Worm (Caenorhabditis elegans) whole organism, L4 larva: ENCODE measurements around the gene K11H3.8.

Experiments used
- D1046.2 ChIP-seq: fragments of 200-800 bp; sonication (Bioruptor generic); IDR thresholded peaks from 2 replicates; pipeline ENCODE4 v1.3.6; 2022; ENCODE audit warnings: missing genetic modification characterization, missing compliant biosample characterization
- F44E2.7 ChIP-seq: fragments of 200-800 bp; sonication (Bioruptor generic); IDR thresholded peaks from 2 replicates; pipeline ENCODE4 v2.1.2; 2022; ENCODE audit warnings: missing genetic modification characterization, missing compliant biosample characterization
- F49E8.2 ChIP-seq: sonication (generic microtip); optimal IDR thresholded peaks from 2 replicates; lab custom pipeline; 2016; ENCODE audit warnings: missing compliant biosample characterization, mild to moderate bottlenecking, missing genetic modification characterization, borderline replicate concordance
- R02D3.7 ChIP-seq: fragments of 150-350 bp; sonication (generic microtip); optimal IDR thresholded peaks from 3 replicates; lab custom pipeline; 2014; ENCODE audit warnings: missing biosample characterization, missing genetic modification characterization
- T20F7.1 ChIP-seq: fragments of 200-800 bp; sonication (Bioruptor generic); optimal IDR thresholded peaks from 2 replicates; lab custom pipeline; 2018; ENCODE audit warnings: mild to moderate bottlenecking, missing genetic modification characterization, missing compliant biosample characterization
- Y75B8A.6 ChIP-seq: fragments of 200-800 bp; sonication (Bioruptor generic); IDR thresholded peaks from 2 replicates; pipeline ENCODE4 v1.3.6; 2022; ENCODE audit warnings: missing genetic modification reagents, missing genetic modification characterization, missing compliant biosample characterization
- aha-1 ChIP-seq: fragments of 150-350 bp; peaks from one replicate; lab custom pipeline; 2014; ENCODE audit warnings: missing biosample characterization, missing genetic modification characterization
- ama-1 ChIP-seq: fragments of 150-350 bp; optimal IDR thresholded peaks from 2 replicates; lab custom pipeline; 2014; ENCODE audit warnings: inconsistent platforms, mixed read lengths
- ceh-20 ChIP-seq: fragments of 200-800 bp; sonication (Bioruptor generic); IDR thresholded peaks from 2 replicates; pipeline ENCODE4 v1.3.6; 2022; ENCODE audit warnings: missing genetic modification reagents, missing genetic modification characterization, missing compliant biosample characterization
- ceh-32 ChIP-seq: sonication (generic microtip); optimal IDR thresholded peaks from 2 replicates; lab custom pipeline; 2016; ENCODE audit warnings: mild to moderate bottlenecking, missing genetic modification characterization, missing compliant biosample characterization; ENCODE audit not compliant: poor library complexity
- ceh-62 ChIP-seq: sonication (generic microtip); optimal IDR thresholded peaks from 2 replicates; lab custom pipeline; 2017; ENCODE audit warnings: missing biosample characterization, missing genetic modification characterization
- ceh-82 ChIP-seq: sonication (generic microtip); optimal IDR thresholded peaks from 2 replicates; lab custom pipeline; 2017; ENCODE audit warnings: missing biosample characterization, missing genetic modification characterization
- ces-1 ChIP-seq: fragments of 150-350 bp; sonication (generic microtip); optimal IDR thresholded peaks from 4 replicates; lab custom pipeline; 2014; ENCODE audit warnings: missing biosample characterization, missing genetic modification reagents, missing genetic modification characterization
- ctbp-1 ChIP-seq: fragments of 200-800 bp; sonication (Bioruptor generic); IDR thresholded peaks from 2 replicates; pipeline ENCODE4 v1.3.6; 2022; ENCODE audit warnings: missing genetic modification reagents, missing genetic modification characterization, missing compliant biosample characterization
- daf-12 ChIP-seq: fragments of 150-350 bp; optimal IDR thresholded peaks from 2 replicates; lab custom pipeline; 2014; ENCODE audit warnings: missing biosample characterization, missing genetic modification reagents, missing genetic modification characterization
- daf-16 ChIP-seq, 3 experiments: sonication (generic microtip); optimal IDR thresholded peaks; 2 replicates each; lab custom pipeline; 2016 to 2017; ENCODE audit warnings: missing genetic modification characterization in 3 of 3, missing genetic modification reagents in 3 of 3, mild to moderate bottlenecking in 2 of 3, missing compliant biosample characterization in 2 of 3, missing biosample characterization in 1 of 3, moderate library complexity in 1 of 3
- daf-19 ChIP-seq: fragments of 200-800 bp; sonication (Bioruptor generic); conservative IDR thresholded peaks from 2 replicates; pipeline ENCODE4 v1.3.6; 2022; ENCODE audit warnings: missing genetic modification characterization, missing compliant biosample characterization
- dmd-6 ChIP-seq: fragments of 200-800 bp; sonication (Bioruptor generic); IDR thresholded peaks from 2 replicates; pipeline ENCODE4 v1.3.6; 2022; ENCODE audit warnings: missing genetic modification reagents, missing genetic modification characterization, missing compliant biosample characterization
- dpl-1 ChIP-seq: fragments of 150-350 bp; optimal IDR thresholded peaks from 2 replicates; lab custom pipeline; 2014; ENCODE audit warnings: missing biosample characterization, missing genetic modification reagents, missing genetic modification characterization
- dve-1 ChIP-seq: sonication (generic microtip); optimal IDR thresholded peaks from 2 replicates; lab custom pipeline; 2017; ENCODE audit warnings: antibody characterized with exemption, mild to moderate bottlenecking, missing genetic modification characterization, missing compliant biosample characterization; ENCODE audit not compliant: insufficient read depth
- fos-1 ChIP-seq: fragments of 150-350 bp; optimal IDR thresholded peaks from 2 replicates; lab custom pipeline; 2014; ENCODE audit warnings: missing biosample characterization, missing genetic modification characterization
- hlh-30 ChIP-seq: sonication (generic microtip); optimal IDR thresholded peaks from 2 replicates; lab custom pipeline; 2017; ENCODE audit warnings: antibody characterized with exemption, mild to moderate bottlenecking, missing genetic modification characterization, missing compliant biosample characterization; ENCODE audit not compliant: insufficient read depth
- hmg-1.1 ChIP-seq: fragments of 200-800 bp; sonication (Bioruptor generic); IDR thresholded peaks from 2 replicates; pipeline ENCODE4 v1.3.6; 2022; ENCODE audit warnings: missing genetic modification reagents, missing genetic modification characterization, missing compliant biosample characterization
- jun-1 ChIP-seq: fragments of 150-350 bp; optimal IDR thresholded peaks from 2 replicates; lab custom pipeline; 2014; ENCODE audit warnings: missing biosample characterization, missing genetic modification reagents, missing genetic modification characterization
- lim-7 ChIP-seq: fragments of 200-800 bp; sonication (Bioruptor generic); IDR thresholded peaks from 2 replicates; pipeline ENCODE4 v1.3.6; 2022; ENCODE audit warnings: missing genetic modification characterization, missing compliant biosample characterization
- lin-1 ChIP-seq: fragments of 200-800 bp; sonication (Bioruptor generic); IDR thresholded peaks from 2 replicates; pipeline ENCODE4 v1.3.6; 2022; ENCODE audit warnings: missing genetic modification reagents, missing genetic modification characterization, missing compliant biosample characterization
- lin-15B ChIP-seq: fragments of 150-350 bp; sonication (generic microtip); optimal IDR thresholded peaks from 3 replicates; lab custom pipeline; 2014; ENCODE audit warnings: missing biosample characterization, missing genetic modification characterization
- lin-29 ChIP-seq: fragments of 200-800 bp; sonication (Bioruptor generic); IDR thresholded peaks from 2 replicates; pipeline ENCODE4 v1.3.6; 2022; ENCODE audit warnings: missing genetic modification reagents, missing genetic modification characterization, missing compliant biosample characterization
- lin-38 ChIP-seq: fragments of 200-800 bp; sonication (Bioruptor generic); IDR thresholded peaks from 2 replicates; pipeline ENCODE4 v1.3.6; 2022; ENCODE audit warnings: missing genetic modification reagents, missing genetic modification characterization, missing compliant biosample characterization
- lir-3 ChIP-seq: sonication (generic microtip); optimal IDR thresholded peaks from 2 replicates; lab custom pipeline; 2016; ENCODE audit warnings: mild to moderate bottlenecking, missing genetic modification characterization, missing compliant biosample characterization
- mdl-1 ChIP-seq, 2 experiments: fragments of 150-350 bp in 1 of 2; sonication (generic microtip) in 1 of 2; optimal IDR thresholded peaks; 2 replicates each; lab custom pipeline; 2014 to 2017; ENCODE audit warnings: missing biosample characterization in 2 of 2, missing genetic modification characterization in 2 of 2
- mep-1 ChIP-seq: fragments of 150-350 bp; sonication (generic microtip); optimal IDR thresholded peaks from 3 replicates; lab custom pipeline; 2014; ENCODE audit warnings: missing biosample characterization, missing genetic modification characterization
- mes-2 ChIP-seq: sonication (generic microtip); optimal IDR thresholded peaks from 2 replicates; lab custom pipeline; 2016; ENCODE audit warnings: missing genotype, mild to moderate bottlenecking, missing genetic modification characterization, missing compliant biosample characterization; ENCODE audit not compliant: poor library complexity, severe bottlenecking
- nhr-11 ChIP-seq: fragments of 150-350 bp; optimal IDR thresholded peaks from 2 replicates; lab custom pipeline; 2014; ENCODE audit warnings: missing biosample characterization, missing genetic modification characterization
- nhr-237 ChIP-seq: sonication (generic microtip); optimal IDR thresholded peaks from 2 replicates; lab custom pipeline; 2017; ENCODE audit warnings: missing biosample characterization, missing genetic modification characterization
- nhr-25 ChIP-seq: sonication (generic microtip); optimal IDR thresholded peaks from 2 replicates; lab custom pipeline; 2017; ENCODE audit warnings: missing genetic modification characterization, mild to moderate bottlenecking, missing compliant biosample characterization, antibody characterized with exemption, moderate library complexity, borderline replicate concordance; ENCODE audit not compliant: insufficient read depth
- nhr-41 ChIP-seq: fragments of 200-800 bp; sonication (Bioruptor generic); IDR thresholded peaks from 2 replicates; pipeline ENCODE4 v1.3.6; 2022; ENCODE audit warnings: missing genetic modification reagents, missing genetic modification characterization, missing compliant biosample characterization
- pha-4 ChIP-seq, 2 experiments: fragments of 150-350 bp in 1 of 2; fragments of 200-800 bp in 1 of 2; sonication (Bioruptor generic) in 1 of 2; IDR thresholded peaks in 1 of 2; optimal IDR thresholded peaks in 1 of 2; 2 replicates each; pipeline versions ENCODE4 v1.3.6 to Lab custom; 2014 to 2022; ENCODE audit warnings: missing genetic modification characterization in 2 of 2, missing genetic modification reagents in 2 of 2, missing biosample characterization in 1 of 2, missing compliant biosample characterization in 1 of 2
- pqm-1 ChIP-seq: sonication (generic microtip); optimal IDR thresholded peaks from 2 replicates; lab custom pipeline; 2017; ENCODE audit warnings: missing biosample characterization, missing genetic modification characterization
- rbr-2 ChIP-seq: sonication (generic microtip); optimal IDR thresholded peaks from 2 replicates; lab custom pipeline; 2016; ENCODE audit warnings: missing genotype, missing genetic modification characterization, missing compliant biosample characterization
- snpc-1.2 ChIP-seq: fragments of 200-800 bp; sonication (Bioruptor generic); IDR thresholded peaks from 2 replicates; pipeline ENCODE4 v1.3.6; 2022; ENCODE audit warnings: missing genetic modification reagents, missing genetic modification characterization, missing compliant biosample characterization
- spr-1 ChIP-seq: sonication (generic microtip); optimal IDR thresholded peaks from 2 replicates; lab custom pipeline; 2016; ENCODE audit warnings: mild to moderate bottlenecking, missing genetic modification characterization, missing compliant biosample characterization
- unc-130 ChIP-seq: sonication (generic microtip); optimal IDR thresholded peaks from 2 replicates; lab custom pipeline; 2016; ENCODE audit warnings: missing genetic modification reagents, missing genetic modification characterization, missing compliant biosample characterization
- unc-62 ChIP-seq, 3 experiments: fragments of 150-350 bp in 1 of 3; sonication (generic microtip); optimal IDR thresholded peaks in 2 of 3; peaks in 1 of 3; 1 replicate in 1 of 3; 2 replicates in 2 of 3; lab custom pipeline; 2014 to 2017; ENCODE audit warnings: missing biosample characterization in 3 of 3, missing genetic modification characterization in 3 of 3, missing genetic modification reagents in 3 of 3, missing genotype in 1 of 3
- zfp-2 ChIP-seq: sonication (generic microtip); optimal IDR thresholded peaks from 2 replicates; lab custom pipeline; 2016; ENCODE audit warnings: mild to moderate bottlenecking, missing genetic modification characterization, missing compliant biosample characterization
- zip-11 ChIP-seq: fragments of 200-800 bp; sonication (Bioruptor generic); IDR thresholded peaks from 2 replicates; pipeline ENCODE4 v1.3.6; 2022; ENCODE audit warnings: missing genetic modification characterization, missing compliant biosample characterization
- ztf-7 ChIP-seq: fragments of 150-350 bp; optimal IDR thresholded peaks from 2 replicates; lab custom pipeline; 2014; ENCODE audit warnings: missing biosample characterization, missing genetic modification characterization

K11H3.8 gene

DNA sequence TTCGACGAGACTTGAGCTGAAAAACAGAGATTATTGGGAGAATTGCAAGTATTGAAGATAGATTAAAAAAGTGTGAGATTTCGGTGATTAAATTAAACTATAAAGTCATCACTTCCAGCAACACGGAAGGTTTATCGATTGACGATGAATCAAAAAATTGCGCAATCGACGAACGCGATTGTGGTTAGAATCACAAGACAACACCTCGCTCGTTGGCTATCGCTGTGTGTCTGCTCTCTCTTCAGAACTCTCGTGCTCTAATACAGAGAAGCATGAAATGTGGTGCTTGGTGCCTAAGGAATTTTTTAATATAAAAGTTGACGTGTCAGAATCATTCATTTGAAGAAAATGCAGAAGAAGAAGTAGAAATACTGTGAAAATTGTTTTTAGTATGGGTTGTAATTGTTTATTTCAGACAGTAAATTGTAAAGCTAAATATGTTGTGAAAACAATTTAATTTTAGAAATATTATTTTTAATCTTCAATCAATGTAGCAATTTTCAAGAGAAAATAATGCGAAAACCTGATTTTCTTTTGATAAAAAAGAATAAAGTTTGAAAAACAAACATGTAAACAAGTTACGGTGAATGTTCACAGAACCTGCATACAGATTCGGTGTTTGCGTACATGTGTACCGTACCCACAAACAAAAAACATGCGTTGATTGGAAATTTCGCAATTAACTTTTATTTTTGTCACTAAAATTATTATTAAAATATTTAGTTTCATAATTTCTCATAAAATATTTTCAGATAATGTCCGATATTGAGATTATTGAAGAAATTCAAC, 7.6 kb upstream of the K11H3.8 start, which contains the start of the genes ZK632.10 and ZK632.11:
Gene ZK632.10, minus strand, starts transcription at position 560 of the 789 bp plus-strand sequence.
Gene ZK632.11, plus strand, starts transcription at position 753 of the 789 bp plus-strand sequence.
- TF ChIP-seq mep-1 = peak; percentile 53
- no peak for TF ChIP-seq pqm-1
- 0 out of 2 replicates have a peak, but pooled peaks have one; percentile 28 for TF ChIP-seq ctbp-1 (GFP tag; lab: Robert Waterston, UW)
- no peak for TF ChIP-seq daf-12 (tag; lab: Kevin White, UChicago)
- no peak for TF ChIP-seq ces-1
- peak; percentile 6 for TF ChIP-seq rbr-2 (tag; lab: Kevin White, UChicago)
- TF ChIP-seq F44E2.7 (GFP tag; lab: Robert Waterston, UW) = no peak
- no peak for TF ChIP-seq aha-1 (tag; lab: Kevin White, UChicago)
- 0 out of 2 replicates have a peak, but pooled peaks have one; percentile 7 for TF ChIP-seq lin-1
- peak in 1 of 2 experiments; percentile 27 for TF ChIP-seq daf-16 (GFP tag; optimal IDR thresholded peaks at IDR 0.05; lab: Kevin White, UChicago)
- TF ChIP-seq daf-16 (tag; optimal IDR thresholded peaks at IDR 0.05; lab: Kevin White, UChicago) = peak; percentile 93
- peak; percentile 32 for TF ChIP-seq T20F7.1 (GFP tag; lab: Kevin White, UChicago)
- no peak for TF ChIP-seq nhr-11
- TF ChIP-seq Y75B8A.6 (GFP tag; lab: Robert Waterston, UW) = no peak
- TF ChIP-seq hmg-1.1 (GFP tag; lab: Robert Waterston, UW) = no peak
- peak; percentile 52 for TF ChIP-seq dmd-6 (GFP tag; lab: Robert Waterston, UW)
- TF ChIP-seq ceh-32 (tag; lab: Kevin White, UChicago) = no peak
- no peak for TF ChIP-seq zip-11 (GFP tag; lab: Robert Waterston, UW)
- TF ChIP-seq ceh-62 (tag; lab: Kevin White, UChicago) = no peak
- TF ChIP-seq mdl-1 (tag; optimal IDR thresholded peaks at IDR 0.05; lab: Kevin White, UChicago) = peak; percentile 35 to 72
- TF ChIP-seq daf-19 = no peak
- TF ChIP-seq mes-2 = peak; percentile 80
- no peak for TF ChIP-seq jun-1 (tag; lab: Kevin White, UChicago)
- peak; percentile 28 for TF ChIP-seq ztf-7 (tag; lab: Kevin White, UChicago)
- TF ChIP-seq nhr-41 (GFP tag; lab: Robert Waterston, UW) = no peak
- no peak for TF ChIP-seq fos-1
- no peak for TF ChIP-seq lir-3 (tag; lab: Kevin White, UChicago)
- no peak for TF ChIP-seq nhr-237 (tag; lab: Kevin White, UChicago)
- TF ChIP-seq dpl-1 (GFP tag; lab: Kevin White, UChicago) = peak; percentile 40
- no peak for TF ChIP-seq spr-1 (tag; lab: Kevin White, UChicago)
- TF ChIP-seq hlh-30 = peak; percentile 89
- TF ChIP-seq lin-29 (GFP tag; lab: Robert Waterston, UW) = no peak
- TF ChIP-seq lin-15B (tag; lab: Kevin White, UChicago) = no peak
- TF ChIP-seq R02D3.7 (tag; lab: Kevin White, UChicago) = no peak
- TF ChIP-seq F49E8.2 (tag; lab: Kevin White, UChicago) = no peak
- TF ChIP-seq ceh-82 (tag; lab: Kevin White, UChicago) = no peak
- TF ChIP-seq zfp-2 = no peak
- TF ChIP-seq ama-1 (lab: Kevin White, UChicago) = no peak
- TF ChIP-seq D1046.2 (GFP tag; lab: Robert Waterston, UW) = no peak
- TF ChIP-seq lim-7 (GFP tag; lab: Robert Waterston, UW) = peak; percentile 16; the same call in 1 of the 2 replicates
- peak; percentile 56 for TF ChIP-seq unc-130 (GFP tag; lab: Kevin White, UChicago)
- no peak for TF ChIP-seq pha-4 (GFP tag; IDR thresholded peaks at IDR 0.05; lab: Robert Waterston, UW)
- TF ChIP-seq pha-4 (tag; optimal IDR thresholded peaks at IDR 0.05; lab: Kevin White, UChicago) = peak; percentile 87
- TF ChIP-seq nhr-25 = no peak
- peak; percentile 34 for TF ChIP-seq lin-38 (GFP tag; lab: Robert Waterston, UW)
- peak; percentile 44 for TF ChIP-seq dve-1 (tag; lab: Kevin White, UChicago)
- no peak for TF ChIP-seq ceh-20 (GFP tag; lab: Robert Waterston, UW)
- TF ChIP-seq snpc-1.2 (GFP tag; lab: Robert Waterston, UW) = no peak
- TF ChIP-seq unc-62 (GFP tag; optimal IDR thresholded peaks at IDR 0.05 in 1 of 2; lab: Kevin White, UChicago) = peak in 1 of 2 experiments; percentile 74
- TF ChIP-seq unc-62 (tag; optimal IDR thresholded peaks at IDR 0.05; lab: Kevin White, UChicago) = no peak
